Fruit fly (Drosophila melanogaster) whole organism, embryonic: ENCODE measurements around the gene CG34303.
A peak's percentile ranks its signal among the peaks of the same experiment; 100 is the strongest.

Experiments
- Antp ChIP-seq: fragments of 200-800 bp; sonication (Bioruptor generic); optimal IDR thresholded peaks from 3 replicates; lab custom pipeline; 2016; ENCODE audit warnings: missing biosample characterization, missing genetic modification characterization
- Atf-2 ChIP-seq: fragments of 200-800 bp; sonication (Bioruptor generic); optimal IDR thresholded peaks from 2 replicates; lab custom pipeline; 2016; ENCODE audit warnings: missing biosample characterization, missing genetic modification characterization
- Bgb ChIP-seq: fragments of 200-800 bp; sonication (Bioruptor generic); IDR thresholded peaks from 2 replicates; pipeline ENCODE4 v1.3.6; 2022; ENCODE audit warnings: missing biosample characterization, missing genetic modification characterization; ENCODE audit not compliant: partially characterized antibody
- C15 ChIP-seq: fragments of 200-800 bp; sonication (Bioruptor generic); IDR thresholded peaks from 3 replicates; pipeline ENCODE4 v1.3.6; 2022; ENCODE audit warnings: missing biosample characterization, missing genetic modification characterization
- CG10543 ChIP-seq: fragments of 200-800 bp; sonication (Bioruptor generic); optimal IDR thresholded peaks from 3 replicates; lab custom pipeline; 2017; ENCODE audit warnings: missing biosample characterization, mild to moderate bottlenecking, missing genetic modification characterization, moderate library complexity
- CG11093 ChIP-seq: fragments of 200-800 bp; sonication (Bioruptor generic); IDR thresholded peaks from 3 replicates; pipeline ENCODE4 v1.3.6; 2022; ENCODE audit warnings: missing biosample characterization, missing genetic modification characterization
- CG12219 ChIP-seq: fragments of 200-800 bp; sonication (Bioruptor generic); optimal IDR thresholded peaks from 3 replicates; lab custom pipeline; 2018; ENCODE audit warnings: missing biosample characterization, mild to moderate bottlenecking, missing genetic modification characterization
- CG12744 ChIP-seq: fragments of 200-800 bp; sonication (Bioruptor generic); optimal IDR thresholded peaks from 2 replicates; lab custom pipeline; 2016; ENCODE audit warnings: missing biosample characterization, missing genetic modification characterization
- CG14014 ChIP-seq: fragments of 200-800 bp; sonication (Bioruptor generic); IDR thresholded peaks from 2 replicates; pipeline ENCODE4 v1.3.6; 2022; ENCODE audit warnings: missing biosample characterization, missing genetic modification characterization
- CG17186 ChIP-seq: fragments of 200-800 bp; sonication (Bioruptor generic); optimal IDR thresholded peaks from 3 replicates; lab custom pipeline; 2017; ENCODE audit warnings: missing biosample characterization, missing genetic modification reagents, missing genetic modification characterization
- CG17361 ChIP-seq: fragments of 200-800 bp; sonication (Bioruptor generic); IDR thresholded peaks from 3 replicates; pipeline ENCODE4 v1.3.6; 2022; ENCODE audit warnings: missing biosample characterization, missing genetic modification characterization
- CG2202 ChIP-seq: fragments of 200-800 bp; sonication (Bioruptor generic); optimal IDR thresholded peaks from 2 replicates; lab custom pipeline; 2018; ENCODE audit warnings: missing biosample characterization, mild to moderate bottlenecking, missing genetic modification characterization
- CG31441 ChIP-seq: fragments of 200-800 bp; sonication (Bioruptor generic); IDR thresholded peaks from 2 replicates; pipeline ENCODE4 v1.3.6; 2022; ENCODE audit warnings: missing biosample characterization, missing genetic modification characterization
- CG4360 ChIP-seq: fragments of 200-800 bp; sonication (Bioruptor generic); IDR thresholded peaks from 2 replicates; pipeline ENCODE4 v1.3.6; 2022; ENCODE audit warnings: missing biosample characterization, missing genetic modification characterization
- CG4404 ChIP-seq: fragments of 200-800 bp; sonication (Bioruptor generic); IDR thresholded peaks from 2 replicates; pipeline ENCODE4 v1.3.6; 2022; ENCODE audit warnings: missing biosample characterization, missing genetic modification characterization
- CG5245 ChIP-seq: fragments of 200-800 bp; sonication (Bioruptor generic); optimal IDR thresholded peaks from 3 replicates; lab custom pipeline; 2016; ENCODE audit warnings: missing biosample characterization, missing genetic modification characterization
- CG6272 ChIP-seq: fragments of 200-800 bp; sonication (Bioruptor generic); IDR thresholded peaks from 2 replicates; pipeline ENCODE4 v1.3.6; 2022; ENCODE audit warnings: missing biosample characterization, missing genetic modification characterization
- CG6791 ChIP-seq: fragments of 200-800 bp; sonication (Bioruptor generic); IDR thresholded peaks from 3 replicates; pipeline ENCODE4 v1.3.6; 2022; ENCODE audit warnings: missing biosample characterization, missing genetic modification characterization; ENCODE audit not compliant: partially characterized antibody
- CG8388 ChIP-seq: fragments of 200-800 bp; sonication (Bioruptor generic); optimal IDR thresholded peaks from 2 replicates; lab custom pipeline; 2019; ENCODE audit warnings: missing biosample characterization, mild to moderate bottlenecking, missing genetic modification characterization, moderate library complexity
- Dip2 ChIP-seq: fragments of 200-800 bp; sonication (Bioruptor generic); IDR thresholded peaks from 2 replicates; pipeline ENCODE4 v1.3.6; 2022; ENCODE audit warnings: missing biosample characterization, missing genetic modification characterization
- Dip3 ChIP-seq: fragments of 200-800 bp; sonication (Bioruptor generic); optimal IDR thresholded peaks from 3 replicates; lab custom pipeline; 2016; ENCODE audit warnings: missing biosample characterization, missing genetic modification characterization
- E2f1 ChIP-seq: fragments of 200-800 bp; sonication (Bioruptor generic); IDR thresholded peaks from 2 replicates; pipeline ENCODE4 v1.3.6; 2022; ENCODE audit warnings: missing biosample characterization, missing genetic modification characterization
- H2.0 ChIP-seq: fragments of 200-800 bp; sonication (Bioruptor generic); IDR thresholded peaks from 2 replicates; pipeline ENCODE4 v1.3.6; 2022; ENCODE audit warnings: missing biosample characterization, missing genetic modification characterization
- HLH4C ChIP-seq: fragments of 200-800 bp; sonication (Bioruptor generic); IDR thresholded peaks from 3 replicates; pipeline ENCODE4 v1.3.6; 2022; ENCODE audit warnings: missing biosample characterization, missing genetic modification characterization; ENCODE audit not compliant: partially characterized antibody
- NK7.1 ChIP-seq: fragments of 200-800 bp; sonication (Bioruptor generic); optimal IDR thresholded peaks from 3 replicates; lab custom pipeline; 2016; ENCODE audit warnings: missing biosample characterization, missing genetic modification characterization
- Opbp ChIP-seq: fragments of 200-800 bp; sonication (Bioruptor generic); IDR thresholded peaks from 3 replicates; pipeline ENCODE4 v1.3.6; 2022; ENCODE audit warnings: missing biosample characterization, missing genetic modification characterization; ENCODE audit not compliant: partially characterized antibody
- Rx ChIP-seq: fragments of 200-800 bp; sonication (Bioruptor generic); IDR thresholded peaks from 2 replicates; pipeline ENCODE4 v1.3.6; 2022; ENCODE audit warnings: missing biosample characterization, missing genetic modification characterization
- Side ChIP-seq: fragments of 200-800 bp; sonication (Bioruptor generic); optimal IDR thresholded peaks from 2 replicates; lab custom pipeline; 2016; ENCODE audit warnings: missing biosample characterization, missing genetic modification characterization
- YL-1 ChIP-seq: fragments of 200-800 bp; sonication (Bioruptor generic); optimal IDR thresholded peaks from 3 replicates; lab custom pipeline; 2017; ENCODE audit warnings: missing biosample characterization, mild to moderate bottlenecking, missing genetic modification characterization
- chn ChIP-seq: fragments of 200-800 bp; sonication (Bioruptor generic); optimal IDR thresholded peaks from 2 replicates; lab custom pipeline; 2016; ENCODE audit warnings: missing biosample characterization, missing genetic modification characterization
- croc ChIP-seq: fragments of 200-800 bp; sonication (Bioruptor generic); conservative IDR thresholded peaks from 3 replicates; pipeline ENCODE4 v1.3.6; 2022; ENCODE audit warnings: missing biosample characterization, missing genetic modification characterization
- danr ChIP-seq: fragments of 200-800 bp; sonication (Bioruptor generic); IDR thresholded peaks from 2 replicates; pipeline ENCODE4 v1.3.6; 2022; ENCODE audit warnings: missing biosample characterization, missing genetic modification characterization
- dmrt99B ChIP-seq: fragments of 200-800 bp; sonication (Bioruptor generic); optimal IDR thresholded peaks from 2 replicates; lab custom pipeline; 2018; ENCODE audit warnings: missing biosample characterization, mild to moderate bottlenecking, missing genetic modification characterization, moderate library complexity
- ftz-f1 ChIP-seq: fragments of 200-800 bp; sonication (Bioruptor generic); optimal IDR thresholded peaks from 2 replicates; lab custom pipeline; 2016; ENCODE audit warnings: missing biosample characterization, missing genetic modification characterization
- her ChIP-seq: fragments of 200-800 bp; sonication (Bioruptor generic); optimal IDR thresholded peaks from 2 replicates; lab custom pipeline; 2016; ENCODE audit warnings: missing biosample characterization, missing genetic modification characterization
- hkb ChIP-seq, 2 experiments: fragments of 200-800 bp in 1 of 2; fragments of >200 bp in 1 of 2; sonication (Bioruptor generic) in 1 of 2; IDR thresholded peaks in 1 of 2; optimal IDR thresholded peaks in 1 of 2; 2 replicates each; pipeline versions ENCODE4 v1.3.6 to Lab custom; 2017 to 2022; ENCODE audit warnings: missing biosample characterization in 1 of 2, missing genetic modification characterization in 1 of 2
- inv ChIP-seq: fragments of 200-800 bp; sonication (Bioruptor generic); IDR thresholded peaks from 2 replicates; pipeline ENCODE4 v1.3.6; 2022; ENCODE audit warnings: missing biosample characterization, missing genetic modification characterization; ENCODE audit not compliant: partially characterized antibody
- ken ChIP-seq: fragments of 200-800 bp; sonication (Bioruptor generic); IDR thresholded peaks from 3 replicates; pipeline ENCODE4 v1.3.6; 2022; ENCODE audit warnings: missing biosample characterization, missing genetic modification characterization
- luna ChIP-seq: fragments of 200-800 bp; sonication (Bioruptor generic); optimal IDR thresholded peaks from 2 replicates; lab custom pipeline; 2016; ENCODE audit warnings: missing biosample characterization, missing genetic modification characterization
- mam ChIP-seq: fragments of 200-800 bp; sonication (Bioruptor generic); optimal IDR thresholded peaks from 3 replicates; lab custom pipeline; 2016; ENCODE audit warnings: missing biosample characterization, missing genetic modification characterization
- p53 ChIP-seq: fragments of 200-800 bp; sonication (Bioruptor generic); optimal IDR thresholded peaks from 2 replicates; lab custom pipeline; 2016; ENCODE audit warnings: missing biosample characterization, missing genetic modification characterization
- pb ChIP-seq: fragments of 200-800 bp; sonication (Bioruptor generic); optimal IDR thresholded peaks from 3 replicates; lab custom pipeline; 2016; ENCODE audit warnings: missing biosample characterization, missing genetic modification characterization
- prd ChIP-seq, 3 experiments: fragments of >200 bp in 2 of 3; fragments of 200-800 bp in 1 of 3; sonication (Bioruptor generic) in 1 of 3; optimal IDR thresholded peaks in 2 of 3; IDR thresholded peaks in 1 of 3; 2 replicates in 2 of 3; 3 replicates in 1 of 3; pipeline versions ENCODE4 v1.3.6 to Lab custom; 2017 to 2022; ENCODE audit warnings: missing biosample characterization in 1 of 3, missing genetic modification characterization in 1 of 3
- so ChIP-seq: fragments of 200-800 bp; sonication (Bioruptor generic); IDR thresholded peaks from 3 replicates; pipeline ENCODE4 v1.3.6; 2022; ENCODE audit warnings: missing biosample characterization, missing genetic modification characterization
- sob ChIP-seq: fragments of 200-800 bp; sonication (Bioruptor generic); IDR thresholded peaks from 2 replicates; pipeline ENCODE4 v1.3.6; 2022; ENCODE audit warnings: missing biosample characterization, missing genetic modification characterization
- tna ChIP-seq: fragments of 200-800 bp; sonication (Bioruptor generic); IDR thresholded peaks from 2 replicates; pipeline ENCODE4 v1.3.6; 2022; ENCODE audit warnings: missing biosample characterization, missing genetic modification characterization; ENCODE audit not compliant: partially characterized antibody
- unpg ChIP-seq: fragments of 200-800 bp; sonication (Bioruptor generic); optimal IDR thresholded peaks from 3 replicates; lab custom pipeline; 2018; ENCODE audit warnings: missing biosample characterization, mild to moderate bottlenecking, missing genetic modification characterization, moderate library complexity
- vnd ChIP-seq: fragments of 200-800 bp; sonication (Bioruptor generic); IDR thresholded peaks from 3 replicates; pipeline ENCODE4 v1.3.6; 2022; ENCODE audit warnings: missing biosample characterization, missing genetic modification characterization; ENCODE audit not compliant: partially characterized antibody
- zen2 ChIP-seq: fragments of 200-800 bp; sonication (Bioruptor generic); IDR thresholded peaks from 3 replicates; pipeline ENCODE4 v1.3.6; 2022; ENCODE audit warnings: missing biosample characterization, missing genetic modification characterization; ENCODE audit not compliant: partially characterized antibody

CG34303 gene

dm6 chr3R:10170356-10170876 lies 18.7 kb upstream of the CG34303 start, which contains the start of gene Best1 (continued):
- TF ChIP-seq sob (GFP tag; lab: Robert Waterston, UW) = peak; percentile 95
- peak; percentile 52 for TF ChIP-seq CG4360
- peak; percentile 90 for TF ChIP-seq E2f1 (GFP tag; lab: Robert Waterston, UW)
- TF ChIP-seq unpg (GFP tag; lab: Kevin White, UChicago) = peak; percentile 95
- peak; percentile 90 for TF ChIP-seq CG6272
- TF ChIP-seq CG12744 (GFP tag; lab: Kevin White, UChicago) = peak; percentile 65
- TF ChIP-seq so (GFP tag; lab: Robert Waterston, UW) = peak; percentile 90
- TF ChIP-seq H2.0 (GFP tag; lab: Robert Waterston, UW) = peak; percentile 91
- TF ChIP-seq mam (GFP tag; lab: Kevin White, UChicago) = peak; percentile 61
- no peak for TF ChIP-seq prd (optimal IDR thresholded peaks at IDR 0.05; lab: Kevin White, UChicago)
- TF ChIP-seq prd (GFP tag; IDR thresholded peaks at IDR 0.05; lab: Robert Waterston, UW) = peak; percentile 95
- no peak for TF ChIP-seq Atf-2
- TF ChIP-seq Dip3 (GFP tag; lab: Kevin White, UChicago) = peak; percentile 67
- TF ChIP-seq chn = peak; percentile 54
- peak; percentile 40 for TF ChIP-seq her (GFP tag; lab: Kevin White, UChicago)
- TF ChIP-seq inv (GFP tag; lab: Robert Waterston, UW) = peak; percentile 72
- TF ChIP-seq p53 = no peak
- peak; percentile 33 for TF ChIP-seq luna (GFP tag; lab: Kevin White, UChicago)
- peak; percentile 87 for TF ChIP-seq CG8388 (GFP tag; lab: Kevin White, UChicago)
- TF ChIP-seq CG2202 (tag; lab: Kevin White, UChicago) = peak; percentile 79
- TF ChIP-seq zen2 (GFP tag; lab: Robert Waterston, UW) = no peak; the same call in 2 of the 3 replicates
- peak; percentile 74 for TF ChIP-seq Antp (GFP tag; lab: Kevin White, UChicago)
- TF ChIP-seq CG6791 (GFP tag; lab: Robert Waterston, UW) = peak; percentile 65
- TF ChIP-seq ftz-f1 (GFP tag; lab: Kevin White, UChicago) = peak; percentile 57
- peak; percentile 88; the same call in 2 of the 3 replicates for TF ChIP-seq CG11093 (GFP tag; lab: Robert Waterston, UW)
- TF ChIP-seq C15 (GFP tag; lab: Robert Waterston, UW) = peak; percentile 75; the same call in 2 of the 3 replicates
- TF ChIP-seq Opbp = peak; percentile 87
- TF ChIP-seq CG10543 (GFP tag; lab: Kevin White, UChicago) = peak; percentile 79
- TF ChIP-seq hkb (optimal IDR thresholded peaks at IDR 0.05; lab: Kevin White, UChicago) = no peak
- TF ChIP-seq hkb (GFP tag; IDR thresholded peaks at IDR 0.05; lab: Robert Waterston, UW) = peak; percentile 93
- peak; percentile 89 for TF ChIP-seq CG4404 (GFP tag; lab: Robert Waterston, UW)
- TF ChIP-seq NK7.1 (GFP tag; lab: Kevin White, UChicago) = peak; percentile 42
- TF ChIP-seq HLH4C (GFP tag; lab: Robert Waterston, UW) = peak; percentile 47; the same call in 2 of the 3 replicates
- peak; percentile 91 for TF ChIP-seq ken (GFP tag; lab: Robert Waterston, UW)
- no peak for TF ChIP-seq vnd (GFP tag; lab: Robert Waterston, UW)
- TF ChIP-seq pb (GFP tag; lab: Kevin White, UChicago) = peak; percentile 70
- TF ChIP-seq tna (GFP tag; lab: Robert Waterston, UW) = no peak
- TF ChIP-seq Side (GFP tag; lab: Kevin White, UChicago) = peak; percentile 62
- peak; percentile 49 for TF ChIP-seq CG17186 (GFP tag; lab: Kevin White, UChicago)
- peak; percentile 92 for TF ChIP-seq CG17361
- TF ChIP-seq CG31441 (GFP tag; lab: Robert Waterston, UW) = peak; percentile 94
- TF ChIP-seq Rx (GFP tag; lab: Robert Waterston, UW) = peak; percentile 80
- peak; percentile 56 for TF ChIP-seq YL-1
- TF ChIP-seq Bgb = peak; percentile 89
- TF ChIP-seq danr (GFP tag; lab: Robert Waterston, UW) = peak; percentile 68; the same call in 1 of the 2 replicates
- peak; percentile 80 for TF ChIP-seq croc
- TF ChIP-seq CG5245 (GFP tag; lab: Kevin White, UChicago) = peak; percentile 72
- TF ChIP-seq Dip2 (GFP tag; lab: Robert Waterston, UW) = 0 out of 2 replicates have a peak, but pooled peaks have one; percentile 29
- TF ChIP-seq CG12219 (GFP tag; lab: Kevin White, UChicago) = peak; percentile 82
- peak; percentile 91 for TF ChIP-seq CG14014 (GFP tag; lab: Robert Waterston, UW)
- TF ChIP-seq dmrt99B = peak; percentile 89
